Fruit fly (Drosophila melanogaster) Kc167 (cell line): ENCODE results near the gene CG6041.

Source experiments
- Myc ChIP-seq: fragments of >200 bp; optimal IDR thresholded peaks from 2 replicates; lab custom pipeline; 2017; ENCODE audit warnings: missing external identifiers
- h ChIP-seq: fragments of >200 bp; optimal IDR thresholded peaks from 3 replicates; lab custom pipeline; 2018; ENCODE audit warnings: missing external identifiers

- TF ChIP-seq Myc (no peak), h (lab: Kevin White, UChicago) (no peak)
These were observed 24.1 kb downstream of the CG6041 start for dm6 chrX:5972030-5972429.
